Worm (Caenorhabditis elegans) whole organism, L3 larva: ENCODE measurements around the gene abcf-1.
A peak's percentile ranks its signal among the peaks of the same experiment; 100 is the strongest.

Experiments
- R02D3.7 ChIP-seq: fragments of 150-350 bp; optimal IDR thresholded peaks from 2 replicates; lab custom pipeline; 2014; ENCODE audit warnings: missing biosample characterization, missing genetic modification characterization
- aly-2 ChIP-seq: fragments of 150-350 bp; optimal IDR thresholded peaks from 2 replicates; lab custom pipeline; 2014; ENCODE audit warnings: missing biosample characterization, missing genetic modification characterization
- ceh-82 ChIP-seq: fragments of 150-350 bp; optimal IDR thresholded peaks from 2 replicates; lab custom pipeline; 2014; ENCODE audit warnings: missing biosample characterization, missing genetic modification characterization
- ceh-9 ChIP-seq: sonication (generic microtip); optimal IDR thresholded peaks from 2 replicates; lab custom pipeline; 2018; ENCODE audit warnings: missing biosample characterization, missing genetic modification characterization
- daf-12 ChIP-seq: fragments of 150-350 bp; optimal IDR thresholded peaks from 2 replicates; lab custom pipeline; 2014; ENCODE audit warnings: missing biosample characterization, missing genetic modification reagents, missing genetic modification characterization
- egl-27 ChIP-seq: sonication (generic microtip); optimal IDR thresholded peaks from 4 replicates; lab custom pipeline; 2017; ENCODE audit warnings: missing biosample characterization, missing genetic modification reagents, missing genetic modification characterization
- egl-5 ChIP-seq: fragments of 150-350 bp; optimal IDR thresholded peaks from 2 replicates; lab custom pipeline; 2017; ENCODE audit warnings: missing biosample characterization, missing genetic modification reagents, missing genetic modification characterization, inconsistent platforms
- elt-2 ChIP-seq: sonication (generic microtip); optimal IDR thresholded peaks from 2 replicates; lab custom pipeline; 2016; ENCODE audit warnings: missing genetic modification reagents, mild to moderate bottlenecking, missing genetic modification characterization, missing compliant biosample characterization
- elt-3 ChIP-seq, 3 experiments: fragments of 150-350 bp in 1 of 3; sonication (generic microtip) in 2 of 3; optimal IDR thresholded peaks; 2 replicates in 2 of 3; 4 replicates in 1 of 3; lab custom pipeline; 2014 to 2017; ENCODE audit warnings: missing biosample characterization in 3 of 3, missing genetic modification characterization in 3 of 3
- fkh-2 ChIP-seq: fragments of 150-350 bp; optimal IDR thresholded peaks from 2 replicates; lab custom pipeline; 2014; ENCODE audit warnings: missing biosample characterization, missing genetic modification reagents, missing genetic modification characterization
- fos-1 ChIP-seq: fragments of 150-350 bp; optimal IDR thresholded peaks from 2 replicates; lab custom pipeline; 2014; ENCODE audit warnings: missing biosample characterization, missing genetic modification characterization
- lin-15B ChIP-seq: fragments of 150-350 bp; optimal IDR thresholded peaks from 2 replicates; lab custom pipeline; 2014; ENCODE audit warnings: missing biosample characterization, missing genetic modification characterization
- lin-39 ChIP-seq: fragments of 150-350 bp; optimal IDR thresholded peaks from 2 replicates; lab custom pipeline; 2018; ENCODE audit warnings: missing biosample characterization, missing genetic modification reagents, missing genetic modification characterization
- lsy-12 ChIP-seq: sonication (generic microtip); optimal IDR thresholded peaks from 2 replicates; lab custom pipeline; 2016; ENCODE audit warnings: mild to moderate bottlenecking, missing genetic modification characterization, missing compliant biosample characterization
- mdl-1 ChIP-seq: fragments of 150-350 bp; optimal IDR thresholded peaks from 2 replicates; lab custom pipeline; 2014; ENCODE audit warnings: missing biosample characterization, missing genetic modification characterization
- mml-1 ChIP-seq: fragments of 150-350 bp; sonication (generic microtip); optimal IDR thresholded peaks from 3 replicates; lab custom pipeline; 2014; ENCODE audit warnings: missing biosample characterization, missing genetic modification characterization
- nfya-1 ChIP-seq: sonication (generic microtip); optimal IDR thresholded peaks from 2 replicates; lab custom pipeline; 2017; ENCODE audit warnings: missing genetic modification characterization, mild to moderate bottlenecking, missing compliant biosample characterization, antibody characterized with exemption, moderate library complexity; ENCODE audit not compliant: insufficient read depth
- nhr-11 ChIP-seq: fragments of 150-350 bp; optimal IDR thresholded peaks from 2 replicates; lab custom pipeline; 2014; ENCODE audit warnings: missing biosample characterization, missing genetic modification characterization
- nhr-237 ChIP-seq: fragments of 150-350 bp; optimal IDR thresholded peaks from 2 replicates; lab custom pipeline; 2014; ENCODE audit warnings: missing biosample characterization, missing genetic modification characterization
- nhr-25 ChIP-seq: sonication (generic microtip); optimal IDR thresholded peaks from 2 replicates; lab custom pipeline; 2017; ENCODE audit warnings: missing biosample characterization, missing genetic modification characterization
- nhr-28 ChIP-seq: fragments of 150-350 bp; optimal IDR thresholded peaks from 2 replicates; lab custom pipeline; 2014; ENCODE audit warnings: missing biosample characterization, missing genetic modification characterization
- nhr-43 ChIP-seq: sonication (generic microtip); optimal IDR thresholded peaks from 2 replicates; lab custom pipeline; 2016; ENCODE audit warnings: mild to moderate bottlenecking, missing genetic modification characterization, missing compliant biosample characterization; ENCODE audit not compliant: poor library complexity, severe bottlenecking
- nhr-67 ChIP-seq: fragments of 150-350 bp; optimal IDR thresholded peaks from 2 replicates; lab custom pipeline; 2014; ENCODE audit warnings: missing biosample characterization, missing genetic modification characterization
- nhr-76 ChIP-seq: fragments of 150-350 bp; sonication (generic microtip); optimal IDR thresholded peaks from 5 replicates; lab custom pipeline; 2014; ENCODE audit warnings: missing biosample characterization, missing genetic modification characterization
- pha-4 ChIP-seq: fragments of 150-350 bp; optimal IDR thresholded peaks from 2 replicates; lab custom pipeline; 2014; ENCODE audit warnings: missing biosample characterization, missing genetic modification reagents, missing genetic modification characterization
- pqm-1 ChIP-seq: fragments of 150-350 bp; optimal IDR thresholded peaks from 2 replicates; lab custom pipeline; 2017; ENCODE audit warnings: missing biosample characterization, missing genetic modification characterization, inconsistent platforms
- sea-2 ChIP-seq: fragments of 150-350 bp; sonication (generic microtip); optimal IDR thresholded peaks from 4 replicates; lab custom pipeline; 2014; ENCODE audit warnings: missing biosample characterization, missing genetic modification reagents, missing genetic modification characterization
- skn-1 ChIP-seq: fragments of 150-350 bp; optimal IDR thresholded peaks from 2 replicates; lab custom pipeline; 2014; ENCODE audit warnings: missing biosample characterization, missing genetic modification characterization
- snpc-4 ChIP-seq: fragments of 150-350 bp; optimal IDR thresholded peaks from 2 replicates; lab custom pipeline; 2014; ENCODE audit warnings: missing biosample characterization, missing genetic modification characterization
- unc-39 ChIP-seq: sonication (generic microtip); optimal IDR thresholded peaks from 4 replicates; lab custom pipeline; 2017; ENCODE audit warnings: missing biosample characterization, missing genetic modification characterization
- unc-62 ChIP-seq: fragments of 150-350 bp; sonication (generic microtip); optimal IDR thresholded peaks from 4 replicates; lab custom pipeline; 2014; ENCODE audit warnings: missing biosample characterization, missing genetic modification reagents, missing genetic modification characterization
- zag-1 ChIP-seq: fragments of 150-350 bp; optimal IDR thresholded peaks from 2 replicates; lab custom pipeline; 2014; ENCODE audit warnings: missing biosample characterization, missing genetic modification characterization
- ztf-11 ChIP-seq: fragments of 150-350 bp; optimal IDR thresholded peaks from 2 replicates; lab custom pipeline; 2014; ENCODE audit warnings: missing biosample characterization, missing genetic modification characterization

The abcf-1 gene

ce11 chrV:12792752-12793151, 29.6 kb upstream of the abcf-1 start, which contains the start of gene ugt-5:
ugt-5 (minus strand) TSS chrV:12792965.
- TF ChIP-seq ceh-82 (no peak), nhr-76 (tag; lab: Kevin White, UChicago) (no peak), skn-1 (tag; lab: Kevin White, UChicago) (peak; percentile 68), lin-15B (no peak), pqm-1 (peak; percentile 86), elt-2 (peak; percentile 52)

DNA sequence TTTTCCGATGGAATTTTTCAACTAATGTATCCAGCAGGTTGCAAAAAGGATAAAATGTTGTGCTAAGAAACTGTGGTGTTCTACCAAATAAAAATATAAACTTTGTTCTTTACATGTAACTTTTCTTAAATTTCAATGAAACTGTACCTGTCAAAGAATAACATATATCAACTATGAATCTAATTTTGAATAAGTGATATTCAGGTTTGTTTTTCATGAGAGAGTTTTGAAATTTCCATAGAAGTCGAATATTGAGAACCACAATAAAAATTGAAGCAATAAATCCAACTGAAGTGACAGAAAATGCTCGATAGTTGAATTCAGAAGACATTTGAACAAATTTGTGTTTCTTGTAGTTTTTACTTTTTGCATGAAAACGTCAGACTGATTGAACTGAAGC, 27.0 kb upstream of the abcf-1 start, which contains the start of gene srbc-43:
srbc-43 (minus strand) TSS at position 331 of the 400 bp plus-strand sequence.
- TF ChIP-seq egl-27 (tag; lab: Kevin White, UChicago) (no peak), ztf-11 (no peak)

DNA sequence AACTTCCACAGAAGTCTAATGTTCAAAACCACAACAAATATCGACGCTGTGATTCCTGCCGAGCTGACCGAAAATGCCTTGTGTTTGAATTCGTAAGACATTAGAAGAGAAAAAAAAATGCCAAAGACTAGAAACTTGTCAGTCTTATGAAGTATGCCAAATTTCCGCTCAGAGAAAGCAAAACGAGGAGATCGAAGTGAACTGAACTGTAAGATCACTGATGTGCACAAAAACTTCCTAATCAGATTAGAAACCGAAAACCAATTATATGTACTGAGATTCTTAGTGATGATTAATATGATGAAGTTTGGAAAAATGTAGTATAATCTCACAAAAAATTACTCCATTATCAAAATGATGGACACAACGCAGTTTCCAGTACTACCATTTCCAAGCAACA, 25.3 kb upstream of the abcf-1 start, which contains the start of gene srbc-44:
srbc-44 (minus strand) TSS at position 101 of the 400 bp plus-strand sequence.
- TF ChIP-seq unc-62 (no peak), nhr-11 (no peak), elt-3 (tag; optimal IDR thresholded peaks at IDR 0.05; lab: Kevin White, UChicago) (no peak), zag-1 (tag; lab: Kevin White, UChicago) (no peak), pqm-1 (no peak), mdl-1 (no peak), aly-2 (no peak), snpc-4 (no peak), fos-1 (no peak), mml-1 (tag; lab: Kevin White, UChicago) (no peak), unc-39 (tag; lab: Kevin White, UChicago) (no peak), daf-12 (tag; lab: Kevin White, UChicago) (no peak), nfya-1 (no peak), egl-27 (tag; lab: Kevin White, UChicago) (no peak), lsy-12 (tag; lab: Kevin White, UChicago) (no peak), egl-5 (no peak), ceh-82 (no peak), nhr-67 (no peak)

- TF ChIP-seq nhr-237 (no peak), unc-39 (tag; lab: Kevin White, UChicago) (no peak), ceh-9 (no peak), nhr-25 (peak; percentile 44)
Measured at ce11 chrV:12787026-12787425, 23.9 kb upstream of the abcf-1 start, which contains the start of gene fkb-4. fkb-4 (minus strand) TSS chrV:12787126.

DNA sequence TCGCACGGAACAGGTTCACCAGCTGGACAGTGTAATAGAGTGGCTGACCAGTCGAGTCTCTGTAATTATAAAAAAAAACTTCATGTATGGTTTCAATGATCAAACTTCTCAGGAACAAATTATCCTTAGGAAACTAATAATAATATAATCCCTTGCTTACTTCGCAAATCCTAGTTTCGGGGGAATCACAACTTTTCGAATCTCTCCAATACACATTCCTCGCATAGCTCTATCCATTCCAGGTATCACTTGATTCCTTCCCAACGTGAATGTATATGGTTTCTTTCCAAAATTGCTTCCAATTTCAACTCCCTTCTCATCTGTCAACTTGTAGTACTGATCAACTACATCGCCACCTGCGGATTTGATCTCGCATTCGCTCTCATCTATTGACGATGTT, 23.2 kb upstream of the abcf-1 start:
- no peak for TF ChIP-seq R02D3.7 (tag; lab: Kevin White, UChicago)
- TF ChIP-seq nhr-43 (tag; lab: Kevin White, UChicago): no peak
- no peak for TF ChIP-seq sea-2 (GFP tag; lab: Kevin White, UChicago)
- no peak for TF ChIP-seq fos-1
- TF ChIP-seq lin-39 (tag; lab: Kevin White, UChicago): no peak
- no peak for TF ChIP-seq nhr-28 (tag; lab: Kevin White, UChicago)
- TF ChIP-seq egl-27 (tag; lab: Kevin White, UChicago): no peak
- no peak for TF ChIP-seq fkh-2 (tag; lab: Kevin White, UChicago)
- TF ChIP-seq skn-1 (tag; lab: Kevin White, UChicago): no peak
- TF ChIP-seq nhr-67: no peak
- no peak for TF ChIP-seq pha-4 (tag; lab: Kevin White, UChicago)
- no peak for TF ChIP-seq mml-1 (tag; lab: Kevin White, UChicago)

DNA sequence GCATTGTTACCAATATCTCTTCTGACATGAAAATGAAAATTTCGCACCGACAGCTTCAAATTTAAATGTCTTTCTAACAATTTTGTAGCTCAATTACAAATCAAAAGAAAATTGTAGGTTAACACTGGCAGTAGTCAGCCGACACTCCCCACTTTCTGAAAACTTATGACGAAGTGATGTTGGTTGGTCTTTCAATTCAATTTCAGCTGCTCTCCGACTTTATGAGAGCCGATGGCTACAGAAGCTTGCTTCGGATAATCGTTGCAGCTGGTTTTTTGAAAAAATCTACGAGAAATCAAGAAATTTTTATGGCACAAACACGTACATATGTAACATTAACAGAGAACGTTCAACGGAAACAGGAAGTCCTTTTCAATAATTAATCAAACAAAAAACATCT, 21.7 kb upstream of the abcf-1 start, which contains the start of gene sre-20:
sre-20 (minus strand) TSS at position 101 of the 400 bp plus-strand sequence.
- TF ChIP-seq pha-4 (tag; lab: Kevin White, UChicago) (no peak), nhr-25 (no peak), nhr-237 (no peak), nfya-1 (no peak), lsy-12 (tag; lab: Kevin White, UChicago) (no peak)
